Worm (Caenorhabditis elegans) whole organism, late embryonic: ENCODE measurements around the gene F58F12.1.

Experiments used
- C08G9.2 ChIP-seq: sonication (generic microtip); optimal IDR thresholded peaks from 2 replicates; lab custom pipeline; 2016; ENCODE audit warnings: mild to moderate bottlenecking, missing genetic modification characterization, moderate library complexity, missing compliant biosample characterization
- C38D4.7 ChIP-seq: fragments of 200-800 bp; sonication (Bioruptor generic); optimal IDR thresholded peaks from 2 replicates; lab custom pipeline; 2018; ENCODE audit warnings: mild to moderate bottlenecking, missing genetic modification characterization, moderate library complexity, missing compliant biosample characterization
- F13H6.1 ChIP-seq: sonication (generic microtip); optimal IDR thresholded peaks from 2 replicates; lab custom pipeline; 2016; ENCODE audit warnings: missing genetic modification characterization, missing compliant biosample characterization
- K09A11.1 ChIP-seq: sonication (generic microtip); optimal IDR thresholded peaks from 2 replicates; lab custom pipeline; 2017; ENCODE audit warnings: antibody characterized with exemption, mild to moderate bottlenecking, missing genetic modification characterization, missing compliant biosample characterization; ENCODE audit not compliant: insufficient read depth
- T23F11.4 ChIP-seq: fragments of 200-800 bp; sonication (Bioruptor generic); optimal IDR thresholded peaks from 2 replicates; lab custom pipeline; 2018; ENCODE audit warnings: mild to moderate bottlenecking, missing genetic modification characterization, missing compliant biosample characterization
- Y22D7AL.16 ChIP-seq: sonication (generic microtip); optimal IDR thresholded peaks from 2 replicates; lab custom pipeline; 2016; ENCODE audit warnings: missing genetic modification characterization, missing compliant biosample characterization
- ceh-14 ChIP-seq: sonication (generic microtip); optimal IDR thresholded peaks from 2 replicates; lab custom pipeline; 2016; ENCODE audit warnings: missing genotype, missing genetic modification characterization, missing compliant biosample characterization
- ceh-18 ChIP-seq: sonication (generic microtip); optimal IDR thresholded peaks from 2 replicates; lab custom pipeline; 2016; ENCODE audit warnings: missing genetic modification characterization, missing compliant biosample characterization
- ceh-22 ChIP-seq: sonication (generic microtip); optimal IDR thresholded peaks from 2 replicates; lab custom pipeline; 2017; ENCODE audit warnings: missing biosample characterization, missing genetic modification characterization
- ceh-30 ChIP-seq: fragments of 150-350 bp; optimal IDR thresholded peaks from 2 replicates; lab custom pipeline; 2014; ENCODE audit warnings: missing biosample characterization, missing genetic modification characterization
- ceh-34 ChIP-seq: sonication (generic microtip); optimal IDR thresholded peaks from 2 replicates; lab custom pipeline; 2016; ENCODE audit warnings: mild to moderate bottlenecking, missing genetic modification characterization, missing compliant biosample characterization
- ceh-48 ChIP-seq: sonication (generic microtip); optimal IDR thresholded peaks from 2 replicates; lab custom pipeline; 2016; ENCODE audit warnings: missing genetic modification characterization, inconsistent platforms, missing compliant biosample characterization
- che-1 ChIP-seq: sonication (generic microtip); optimal IDR thresholded peaks from 2 replicates; lab custom pipeline; 2016; ENCODE audit warnings: mild to moderate bottlenecking, missing genetic modification characterization, missing compliant biosample characterization
- dve-1 ChIP-seq: sonication (generic microtip); optimal IDR thresholded peaks from 2 replicates; lab custom pipeline; 2017; ENCODE audit warnings: antibody characterized with exemption, mild to moderate bottlenecking, missing genetic modification characterization, missing compliant biosample characterization
- elt-2 ChIP-seq: sonication (generic microtip); optimal IDR thresholded peaks from 2 replicates; lab custom pipeline; 2016; ENCODE audit warnings: missing genetic modification reagents, missing genetic modification characterization, missing compliant biosample characterization
- ets-4 ChIP-seq: sonication (generic microtip); optimal IDR thresholded peaks from 2 replicates; lab custom pipeline; 2016; ENCODE audit warnings: missing genetic modification characterization, missing compliant biosample characterization
- eyg-1 ChIP-seq: sonication (generic microtip); optimal IDR thresholded peaks from 2 replicates; lab custom pipeline; 2016; ENCODE audit warnings: missing genotype, missing genetic modification characterization, missing compliant biosample characterization
- fkh-6 ChIP-seq: sonication (generic microtip); optimal IDR thresholded peaks from 2 replicates; lab custom pipeline; 2016; ENCODE audit warnings: missing genetic modification characterization, missing compliant biosample characterization
- lim-6 ChIP-seq: sonication (generic microtip); optimal IDR thresholded peaks from 2 replicates; lab custom pipeline; 2016; ENCODE audit warnings: missing genetic modification characterization, missing compliant biosample characterization
- mec-3 ChIP-seq: sonication (generic microtip); optimal IDR thresholded peaks from 2 replicates; lab custom pipeline; 2016; ENCODE audit warnings: borderline replicate concordance, missing genetic modification characterization, missing compliant biosample characterization
- nfya-1 ChIP-seq: sonication (generic microtip); optimal IDR thresholded peaks from 2 replicates; lab custom pipeline; 2017; ENCODE audit warnings: missing genetic modification characterization, mild to moderate bottlenecking, missing compliant biosample characterization, antibody characterized with exemption, moderate library complexity
- nhr-232 ChIP-seq: sonication (generic microtip); optimal IDR thresholded peaks from 2 replicates; lab custom pipeline; 2016; ENCODE audit warnings: missing genetic modification characterization, missing compliant biosample characterization
- npax-4 ChIP-seq: sonication (generic microtip); optimal IDR thresholded peaks from 2 replicates; lab custom pipeline; 2016; ENCODE audit warnings: missing genetic modification characterization, missing compliant biosample characterization
- pat-9 ChIP-seq: fragments of 200-800 bp; sonication (Bioruptor generic); optimal IDR thresholded peaks from 2 replicates; lab custom pipeline; 2018; ENCODE audit warnings: mild to moderate bottlenecking, missing genetic modification characterization, moderate library complexity, missing compliant biosample characterization
- pha-4 ChIP-seq: fragments of 150-350 bp; optimal IDR thresholded peaks from 2 replicates; lab custom pipeline; 2018; ENCODE audit warnings: missing biosample characterization, missing genetic modification reagents, missing genetic modification characterization
- pqm-1 ChIP-seq: sonication (generic microtip); optimal IDR thresholded peaks from 2 replicates; lab custom pipeline; 2016; ENCODE audit warnings: missing genetic modification characterization, missing compliant biosample characterization
- ref-2 ChIP-seq: sonication (generic microtip); optimal IDR thresholded peaks from 2 replicates; lab custom pipeline; 2016; ENCODE audit warnings: missing genetic modification characterization, missing compliant biosample characterization
- rnt-1 ChIP-seq: sonication (generic microtip); optimal IDR thresholded peaks from 2 replicates; lab custom pipeline; 2016; ENCODE audit warnings: missing genetic modification characterization, missing compliant biosample characterization
- tbx-2 ChIP-seq: sonication (generic microtip); optimal IDR thresholded peaks from 2 replicates; lab custom pipeline; 2016; ENCODE audit warnings: missing genetic modification characterization, missing compliant biosample characterization
- tbx-7 ChIP-seq: sonication (generic microtip); optimal IDR thresholded peaks from 2 replicates; lab custom pipeline; 2016; ENCODE audit warnings: missing genotype, missing genetic modification characterization, missing compliant biosample characterization
- ttx-3 ChIP-seq: sonication (generic microtip); optimal IDR thresholded peaks from 2 replicates; lab custom pipeline; 2016; ENCODE audit warnings: missing genetic modification reagents, missing genetic modification characterization, missing compliant biosample characterization
- unc-55 ChIP-seq: sonication (generic microtip); optimal IDR thresholded peaks from 2 replicates; lab custom pipeline; 2017; ENCODE audit warnings: missing biosample characterization, missing genetic modification reagents, missing genetic modification characterization
- zip-5 ChIP-seq: sonication (generic microtip); optimal IDR thresholded peaks from 2 replicates; lab custom pipeline; 2016; ENCODE audit warnings: missing genetic modification characterization, missing compliant biosample characterization
- ztf-16 ChIP-seq: sonication (generic microtip); optimal IDR thresholded peaks from 2 replicates; lab custom pipeline; 2017; ENCODE audit warnings: missing genetic modification characterization, missing compliant biosample characterization

F58F12.1 gene

ce11 chrII:6387937-6388336 is 4.5 kb downstream of the F58F12.1 start, which contains the start of gene F58F12.2:
TSS of gene F58F12.2 (minus strand) at chrII:6388037.
- TF ChIP-seq F13H6.1 (no peak), ceh-30 (no peak)
- TF ChIP-seq, all 69 proteins: peak for 0

DNA sequence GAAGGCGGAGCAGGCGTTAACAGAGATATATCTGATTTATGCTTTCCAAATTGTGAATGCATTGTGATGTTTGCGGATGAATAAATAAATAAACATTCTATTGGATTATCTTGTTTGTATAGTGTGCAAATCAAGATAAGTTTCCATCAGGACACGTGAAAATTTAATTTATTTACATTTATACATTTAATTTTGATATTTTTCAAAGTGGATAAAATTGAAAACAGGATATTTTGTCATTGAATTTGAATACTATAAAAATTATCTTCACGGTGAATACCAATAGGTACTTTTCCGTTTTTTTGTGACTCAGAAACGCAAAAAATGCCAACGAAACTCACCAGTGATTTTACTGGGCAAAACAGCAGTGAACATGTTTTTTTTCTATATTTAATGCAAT is 7.8 kb downstream of the F58F12.1 start, which contains the start of gene F58F12.3:
Gene F58F12.3, minus strand, starts transcription at position 101 of the 400 bp plus-strand sequence.
- no peak for TF ChIP-seq tbx-2
- no peak for TF ChIP-seq nfya-1 (tag; lab: Kevin White, UChicago)
- TF ChIP-seq che-1 (tag; lab: Kevin White, UChicago): no peak
- TF ChIP-seq pha-4 (tag; lab: Kevin White, UChicago): no peak

DNA sequence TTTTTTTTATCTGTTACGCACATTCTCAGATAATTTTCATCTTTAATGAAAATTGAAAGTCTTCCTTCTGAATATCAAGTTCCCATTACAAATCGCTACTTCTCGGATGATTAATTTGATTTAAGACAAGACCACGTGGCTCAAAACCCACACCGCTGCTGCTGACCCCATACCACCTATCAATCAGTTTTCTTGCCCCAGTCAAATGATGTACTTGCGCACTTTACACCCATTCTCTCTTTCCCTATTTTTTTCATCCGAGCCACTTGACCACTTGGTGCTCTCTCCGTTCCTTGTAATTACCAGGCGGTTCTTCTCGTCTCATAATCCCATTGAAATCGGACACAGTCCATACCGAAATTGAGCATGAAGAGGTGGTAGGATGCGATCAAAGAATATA is 10.6 kb downstream of the F58F12.1 start:
- no peak for TF ChIP-seq rnt-1 (tag; lab: Kevin White, UChicago)
- peak; percentile 52 for TF ChIP-seq unc-55 (GFP tag; lab: Kevin White, UChicago)

DNA sequence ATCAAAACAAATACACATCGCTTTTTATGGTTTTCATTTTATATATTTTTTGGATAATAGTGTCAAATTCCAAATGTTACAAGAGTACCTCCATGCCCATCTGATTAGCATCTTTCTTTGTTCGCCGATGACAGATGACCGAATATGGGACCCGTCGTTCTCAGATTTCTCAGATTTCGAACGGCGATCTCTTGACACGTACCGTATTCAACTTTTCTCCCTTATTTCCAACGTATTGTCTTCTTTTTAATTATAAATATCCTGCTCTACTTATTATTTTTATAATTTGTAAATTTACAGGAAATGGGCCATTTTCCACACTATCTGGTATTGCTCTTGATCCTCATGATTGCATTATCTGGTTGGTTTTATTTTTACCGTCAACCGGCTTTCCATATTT is 15.0 kb downstream of the F58F12.1 start, which contains the start of gene zig-10:
Gene zig-10, plus strand, starts transcription at position 301 of the 400 bp plus-strand sequence.
- TF ChIP-seq pat-9 (tag; lab: Kevin White, UChicago) (no peak), T23F11.4 (GFP tag; lab: Kevin White, UChicago) (no peak), zip-5 (tag; lab: Kevin White, UChicago) (no peak), che-1 (tag; lab: Kevin White, UChicago) (no peak), nhr-232 (tag; lab: Kevin White, UChicago) (no peak), ceh-34 (tag; lab: Kevin White, UChicago) (no peak), F13H6.1 (no peak), unc-55 (GFP tag; lab: Kevin White, UChicago) (no peak), mec-3 (no peak), lim-6 (tag; lab: Kevin White, UChicago) (no peak), dve-1 (tag; lab: Kevin White, UChicago) (no peak), C08G9.2 (tag; lab: Kevin White, UChicago) (no peak), pqm-1 (tag; lab: Kevin White, UChicago) (no peak), K09A11.1 (tag; lab: Kevin White, UChicago) (no peak), tbx-7 (tag; lab: Kevin White, UChicago) (no peak), C38D4.7 (no peak)

DNA sequence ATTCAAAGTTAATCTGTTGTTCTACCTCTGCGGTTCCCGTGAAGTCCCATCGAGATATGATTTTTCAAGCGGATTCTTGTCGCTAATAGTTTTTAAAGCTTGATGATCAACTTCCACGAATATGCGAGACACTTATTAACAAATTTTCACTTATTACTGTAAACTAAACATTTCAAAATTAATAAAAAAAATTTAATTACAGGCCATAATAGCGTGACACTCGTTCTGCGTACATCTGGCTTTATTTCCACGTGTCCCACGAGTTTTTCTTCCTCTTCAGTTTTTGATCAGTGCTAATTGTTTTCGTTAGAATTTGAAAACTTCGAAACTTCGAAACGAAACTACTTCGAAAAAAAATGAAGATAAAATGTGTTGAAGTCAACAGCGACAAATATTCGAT is 18.2 kb downstream of the F58F12.1 start, which contains the start of gene btb-2:
Gene btb-2, plus strand, starts transcription at position 301 of the 400 bp plus-strand sequence.
- TF ChIP-seq dve-1 (tag; lab: Kevin White, UChicago) (no peak), npax-4 (no peak), ceh-48 (tag; lab: Kevin White, UChicago) (no peak), ttx-3 (no peak), pha-4 (tag; lab: Kevin White, UChicago) (no peak), ets-4 (no peak), unc-55 (GFP tag; lab: Kevin White, UChicago) (no peak), fkh-6 (no peak), eyg-1 (no peak), T23F11.4 (GFP tag; lab: Kevin White, UChicago) (no peak), ztf-16 (no peak), elt-2 (tag; lab: Kevin White, UChicago) (no peak), ref-2 (no peak), Y22D7AL.16 (tag; lab: Kevin White, UChicago) (no peak), ceh-14 (no peak), zip-5 (tag; lab: Kevin White, UChicago) (no peak), ceh-22 (tag; lab: Kevin White, UChicago) (no peak), pqm-1 (tag; lab: Kevin White, UChicago) (no peak), ceh-18 (tag; lab: Kevin White, UChicago) (no peak)
